Worm (Caenorhabditis elegans): ENCODE results near the gene trk-1.

DNA sequence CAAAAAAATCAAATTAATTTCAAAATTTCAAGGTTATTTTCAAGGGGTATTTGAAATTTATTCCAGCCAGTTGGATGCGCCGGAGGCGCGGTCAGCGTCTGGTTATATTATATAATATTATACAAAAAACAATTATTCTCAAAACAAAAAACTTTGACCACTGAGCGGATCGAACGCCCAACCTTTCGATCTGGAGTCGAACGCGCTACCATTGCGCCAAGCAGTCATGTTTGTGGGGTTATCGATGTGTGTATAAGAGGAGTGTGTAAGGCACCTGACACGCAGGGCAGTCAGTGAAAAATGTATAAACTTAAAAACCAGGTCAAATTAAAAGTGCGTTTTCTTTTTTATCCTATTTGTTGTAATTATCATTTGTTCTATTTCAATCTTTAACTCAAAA is 6.7 kb downstream of the trk-1 start:
- TF ChIP-seq alr-1 (tag; optimal IDR thresholded peaks at IDR 0.05; ENCODE audit: borderline replicate concordance) (no peak), ces-1 (GFP tag; optimal IDR thresholded peaks at IDR 0.05) (no peak), egl-27 (tag; optimal IDR thresholded peaks at IDR 0.05) (no peak), nhr-76 (tag; optimal IDR thresholded peaks at IDR 0.05) (no peak), rnt-1 (tag; optimal IDR thresholded peaks at IDR 0.05) (peak; percentile 40), elt-3 (tag; optimal IDR thresholded peaks at IDR 0.05) (no peak), pqm-1 (tag; optimal IDR thresholded peaks at IDR 0.05) (no peak)

Measured in whole organism, L1 larva.